Fruit fly (Drosophila melanogaster) whole organism, embryonic: ENCODE results near the gene Cyt-c-d.

Experiments
- CG15011 ChIP-seq: fragments of 200-800 bp; sonication (Bioruptor generic); optimal IDR thresholded peaks from 3 replicates; lab custom pipeline; 2018; ENCODE audit warnings: missing biosample characterization, mild to moderate bottlenecking, missing genetic modification characterization
- CG18011 ChIP-seq: fragments of 200-800 bp; sonication (Bioruptor generic); optimal IDR thresholded peaks from 2 replicates; lab custom pipeline; 2017; ENCODE audit warnings: missing biosample characterization, missing genetic modification characterization, mild to moderate bottlenecking, moderate library complexity, missing genotype
- CG18262 ChIP-seq: fragments of 200-800 bp; optimal IDR thresholded peaks from 3 replicates; lab custom pipeline; 2019; ENCODE audit warnings: missing biosample characterization, mild to moderate bottlenecking, missing genetic modification characterization, moderate library complexity
- CG31441 ChIP-seq: fragments of 200-800 bp; sonication (Bioruptor generic); IDR thresholded peaks from 2 replicates; pipeline ENCODE4 v1.3.6; 2022; ENCODE audit warnings: missing biosample characterization, missing genetic modification characterization
- CG3407 ChIP-seq: fragments of 200-800 bp; sonication (Bioruptor generic); optimal IDR thresholded peaks from 2 replicates; lab custom pipeline; 2018; ENCODE audit warnings: missing biosample characterization, mild to moderate bottlenecking, missing genetic modification characterization
- CG8765 ChIP-seq: fragments of 200-800 bp; sonication (Bioruptor generic); IDR thresholded peaks from 2 replicates; pipeline ENCODE4 v1.3.6; 2022; ENCODE audit warnings: missing biosample characterization, missing genetic modification characterization
- ftz-f1 ChIP-seq: fragments of 200-800 bp; sonication (Bioruptor generic); optimal IDR thresholded peaks from 2 replicates; lab custom pipeline; 2016; ENCODE audit warnings: missing biosample characterization, missing genetic modification characterization
- lilli ChIP-seq: fragments of 200-800 bp; sonication (Bioruptor generic); optimal IDR thresholded peaks from 3 replicates; lab custom pipeline; 2016; ENCODE audit warnings: missing biosample characterization, missing genetic modification characterization
- pfk ChIP-seq: fragments of 200-800 bp; sonication (Bioruptor generic); optimal IDR thresholded peaks from 2 replicates; lab custom pipeline; 2018; ENCODE audit warnings: missing biosample characterization, mild to moderate bottlenecking, missing genetic modification characterization, moderate library complexity
- sima ChIP-seq: fragments of 200-800 bp; sonication (Bioruptor generic); optimal IDR thresholded peaks from 2 replicates; lab custom pipeline; 2016; ENCODE audit warnings: missing biosample characterization, missing genetic modification characterization
- ttk ChIP-seq: fragments of 200-800 bp; sonication (Bioruptor generic); IDR thresholded peaks from 2 replicates; pipeline ENCODE4 v2.1.2; 2022; ENCODE audit warnings: missing biosample characterization, missing genetic modification characterization

dm6 chr2L:16676651-16677359, 38.9 kb upstream of the Cyt-c-d start, which contains the start of the genes Trpgamma and her:
- TF ChIP-seq lilli (GFP tag; lab: Kevin White, UChicago) (peak; percentile 28), CG18262 (no peak), ttk (GFP tag; lab: Robert Waterston, UW) (no peak), CG3407 (GFP tag; lab: Kevin White, UChicago) (no peak), pfk (no peak), CG31441 (GFP tag; lab: Robert Waterston, UW) (peak; percentile 85), sima (no peak), CG18011 (peak; percentile 9), CG8765 (GFP tag; lab: Robert Waterston, UW) (no peak), ftz-f1 (GFP tag; lab: Kevin White, UChicago) (no peak), CG15011 (GFP tag; lab: Kevin White, UChicago) (no peak)
